Worm (Caenorhabditis elegans) whole organism, mixed stage, embryonic: ENCODE results near the gene Y49A3A.3.

Source experiments
- M03D4.4 ChIP-seq: sonication (generic microtip); optimal IDR thresholded peaks from 2 replicates; lab custom pipeline; 2017; ENCODE audit warnings: mild to moderate bottlenecking, missing genetic modification characterization, missing compliant biosample characterization
- bed-3 ChIP-seq: fragments of 200-800 bp; sonication (Bioruptor generic); optimal IDR thresholded peaks from 3 replicates; lab custom pipeline; 2018; ENCODE audit warnings: mild to moderate bottlenecking, missing genetic modification characterization, moderate library complexity, missing compliant biosample characterization
- cnd-1 ChIP-seq: fragments of 200-800 bp; sonication (Bioruptor generic); optimal IDR thresholded peaks from 2 replicates; lab custom pipeline; 2018; ENCODE audit warnings: mild to moderate bottlenecking, missing genetic modification characterization, missing compliant biosample characterization
- ham-2 ChIP-seq: fragments of 200-800 bp; sonication (Bioruptor generic); optimal IDR thresholded peaks from 2 replicates; lab custom pipeline; 2018; ENCODE audit warnings: mild to moderate bottlenecking, missing genetic modification characterization, missing compliant biosample characterization
- lin-13 ChIP-seq: fragments of 150-350 bp; optimal IDR thresholded peaks from 2 replicates; lab custom pipeline; 2014; ENCODE audit warnings: missing biosample characterization, missing genetic modification characterization
- lin-32 ChIP-seq: fragments of 200-800 bp; sonication (Bioruptor generic); optimal IDR thresholded peaks from 2 replicates; lab custom pipeline; 2018; ENCODE audit warnings: mild to moderate bottlenecking, missing genetic modification characterization, missing compliant biosample characterization
- mep-1 ChIP-seq: fragments of 150-350 bp; optimal IDR thresholded peaks from 2 replicates; lab custom pipeline; 2017; ENCODE audit warnings: missing biosample characterization, missing genetic modification reagents, missing genetic modification characterization, inconsistent platforms
- nhr-12 ChIP-seq: fragments of 150-350 bp; optimal IDR thresholded peaks from 2 replicates; lab custom pipeline; 2014; ENCODE audit warnings: missing biosample characterization, missing genetic modification characterization
- pha-4 ChIP-seq: fragments of 150-350 bp; optimal IDR thresholded peaks from 2 replicates; lab custom pipeline; 2018; ENCODE audit warnings: missing biosample characterization, missing genetic modification reagents, missing genetic modification characterization
- unc-39 ChIP-seq: fragments of 150-350 bp; optimal IDR thresholded peaks from 2 replicates; lab custom pipeline; 2014; ENCODE audit warnings: missing biosample characterization, missing genetic modification characterization
- unc-62 ChIP-seq: fragments of 150-350 bp; optimal IDR thresholded peaks from 2 replicates; lab custom pipeline; 2014; ENCODE audit warnings: missing biosample characterization, missing genetic modification reagents, missing genetic modification characterization

Gene Y49A3A.3

DNA sequence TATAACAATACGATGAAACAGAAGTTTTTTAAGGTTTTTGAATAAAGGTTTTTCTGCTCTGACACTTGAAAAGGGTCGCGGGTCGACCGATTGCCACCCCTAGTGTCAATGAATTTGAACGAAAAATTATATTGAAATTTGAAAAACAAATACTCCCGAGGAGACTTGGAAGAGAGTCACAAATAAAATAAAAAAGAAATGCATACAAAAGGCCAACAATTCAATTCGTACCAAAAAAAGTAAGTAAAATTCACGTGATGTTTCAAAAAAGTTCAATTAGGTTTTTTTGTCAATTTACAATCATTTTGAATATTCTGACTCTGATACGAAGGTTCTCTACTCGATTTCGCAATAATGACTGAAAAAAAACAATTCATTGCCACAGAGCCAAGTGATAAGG, 39.3 kb downstream of the Y49A3A.3 start, which contains the start of gene C15H11.1:
TSS of gene C15H11.1 (plus strand) at position 301 of the 400 bp plus-strand sequence.
- no peak for TF ChIP-seq lin-32 (GFP tag; lab: Kevin White, UChicago)
- TF ChIP-seq, all 35 proteins: peak for 0

- TF ChIP-seq M03D4.4 (tag; lab: Kevin White, UChicago) (no peak), cnd-1 (tag; lab: Kevin White, UChicago) (no peak), lin-13 (tag; lab: Kevin White, UChicago) (no peak)
- TF ChIP-seq, all 35 proteins: peak for 0
These were observed 40.5 kb downstream of the Y49A3A.3 start, which contains the start of gene C15H11.13 for ce11 chrV:14394743-14395142. C15H11.13 (plus strand) TSS chrV:14395043.

ce11 chrV:14396123-14396669, 42.0 kb downstream of the Y49A3A.3 start:
- no peak for TF ChIP-seq nhr-12
- TF ChIP-seq M03D4.4 (tag; lab: Kevin White, UChicago), result no peak
- TF ChIP-seq unc-39, result no peak
- no peak for TF ChIP-seq unc-62 (GFP tag; lab: Kevin White, UChicago)
- TF ChIP-seq mep-1 (tag; lab: Kevin White, UChicago), result no peak
- no peak for TF ChIP-seq pha-4 (tag; lab: Kevin White, UChicago)
- TF ChIP-seq ham-2 (GFP tag; lab: Kevin White, UChicago), result no peak
- TF ChIP-seq bed-3, result no peak
- no peak for TF ChIP-seq lin-13 (tag; lab: Kevin White, UChicago)
- TF ChIP-seq, all 35 proteins: peak for 0
